Worm (Caenorhabditis elegans): ENCODE results near the gene smrd-1.

- TF ChIP-seq nhr-11 (tag; optimal IDR thresholded peaks at IDR 0.05) (no peak), pag-3 (tag; optimal IDR thresholded peaks at IDR 0.05; ENCODE audit: borderline replicate concordance) (no peak), dve-1 (tag; optimal IDR thresholded peaks at IDR 0.05) (no peak), K02D7.2 (tag; optimal IDR thresholded peaks at IDR 0.05) (no peak), elt-2 (tag; optimal IDR thresholded peaks at IDR 0.05) (no peak), hlh-30 (tag; optimal IDR thresholded peaks at IDR 0.05; ENCODE audit: insufficient read depth) (no peak)
Observed at ce11 chrIII:10381473-10381872, 54.3 kb downstream of the smrd-1 start, which contains the start of gene C38H2.2.
